ENCODE assay signal across 3 fruit fly cellular contexts in genomic region chr3R:15347822-15348221, dm6.
TF ChIP-seq lines count a peak whose summit lies in the region.

Gene CG42726, plus strand, starts transcription at chr3R:15348048.
Gene CG42727, plus strand, starts transcription at chr3R:15348048.

TF ChIP-seq in whole organism, embryonic, 481 proteins besides CTCF, POLR2A, EP300 and RAD21 (continued from another document and continues in another):
- TF ChIP-seq Hey (tag; optimal IDR thresholded peaks at IDR 0.05; lab: Kevin White, UChicago) = no peak
- no peak for TF ChIP-seq Trl (optimal IDR thresholded peaks at IDR 0.05; lab: Kevin White, UChicago)
- TF ChIP-seq Trl (GFP tag; optimal IDR thresholded peaks at IDR 0.05; lab: Kevin White, UChicago) = no peak
- TF ChIP-seq cg (GFP tag; optimal IDR thresholded peaks at IDR 0.05; lab: Kevin White, UChicago) = no peak
- TF ChIP-seq vvl (GFP tag; IDR thresholded peaks at IDR 0.05; lab: Robert Waterston, UW) = 0 out of 2 replicates have a peak, but pooled peaks have one; percentile 34
- no peak for TF ChIP-seq Dll (GFP tag; IDR thresholded peaks at IDR 0.05; lab: Robert Waterston, UW; ENCODE audit: partially characterized antibody)
- no peak for TF ChIP-seq jumu (GFP tag; optimal IDR thresholded peaks at IDR 0.05; lab: Kevin White, UChicago)
- peak; percentile 14 for TF ChIP-seq CG13775 (GFP tag; optimal IDR thresholded peaks at IDR 0.05; lab: Kevin White, UChicago)
- no peak for TF ChIP-seq CG3726 (GFP tag; IDR thresholded peaks at IDR 0.05; lab: Robert Waterston, UW)
- TF ChIP-seq CG15011 (GFP tag; optimal IDR thresholded peaks at IDR 0.05; lab: Kevin White, UChicago) = no peak
- TF ChIP-seq unc-4 (GFP tag; IDR thresholded peaks at IDR 0.05; lab: Robert Waterston, UW; ENCODE audit: partially characterized antibody) = no peak
- peak; percentile 16; the same call in 1 of the 2 replicates for TF ChIP-seq E2f2 (GFP tag; IDR thresholded peaks at IDR 0.05; lab: Robert Waterston, UW)
- TF ChIP-seq slbo (GFP tag; IDR thresholded peaks at IDR 0.05; lab: Robert Waterston, UW) = peak; percentile 58; the same call in 1 of the 2 replicates
- TF ChIP-seq luna (GFP tag; optimal IDR thresholded peaks at IDR 0.05; lab: Kevin White, UChicago) = no peak
- no peak for TF ChIP-seq CG17568 (GFP tag; optimal IDR thresholded peaks at IDR 0.05; lab: Kevin White, UChicago)
- no peak for TF ChIP-seq CG7839 (tag; optimal IDR thresholded peaks at IDR 0.05; lab: Kevin White, UChicago)
- TF ChIP-seq dpn (GFP tag; optimal IDR thresholded peaks at IDR 0.05; lab: Kevin White, UChicago) = peak in 1 of 2 experiments; percentile 46
- no peak for TF ChIP-seq CG17802 (tag; optimal IDR thresholded peaks at IDR 0.05; lab: Kevin White, UChicago)
- no peak for TF ChIP-seq hth (optimal IDR thresholded peaks at IDR 0.05; lab: Kevin White, UChicago)
- no peak for TF ChIP-seq CG12071 (GFP tag; optimal IDR thresholded peaks at IDR 0.05; lab: Kevin White, UChicago)
- TF ChIP-seq CG33213 (GFP tag; optimal IDR thresholded peaks at IDR 0.05; lab: Kevin White, UChicago) = no peak
- TF ChIP-seq gem (tag; optimal IDR thresholded peaks at IDR 0.05; lab: Kevin White, UChicago) = peak; percentile 54
- TF ChIP-seq CG11560 (tag; IDR thresholded peaks at IDR 0.05; lab: Robert Waterston, UW) = no peak
- no peak for TF ChIP-seq CG11723 (GFP tag; optimal IDR thresholded peaks at IDR 0.05; lab: Kevin White, UChicago)
- no peak for TF ChIP-seq CG7357 (GFP tag; IDR thresholded peaks at IDR 0.05; lab: Robert Waterston, UW)
- TF ChIP-seq Sin3A (optimal IDR thresholded peaks at IDR 0.05; lab: Kevin White, UChicago) = no peak
- TF ChIP-seq tna (GFP tag; IDR thresholded peaks at IDR 0.05; lab: Robert Waterston, UW; ENCODE audit: partially characterized antibody) = no peak
- no peak for TF ChIP-seq CG8281 (tag; optimal IDR thresholded peaks at IDR 0.05; lab: Kevin White, UChicago)
- TF ChIP-seq CG6765 (GFP tag; optimal IDR thresholded peaks at IDR 0.05; lab: Kevin White, UChicago) = no peak
- TF ChIP-seq CG14965 (GFP tag; optimal IDR thresholded peaks at IDR 0.05; lab: Kevin White, UChicago; ENCODE audit: borderline replicate concordance) = no peak
- TF ChIP-seq HmgD (GFP tag; optimal IDR thresholded peaks at IDR 0.05; lab: Kevin White, UChicago) = no peak
- no peak for TF ChIP-seq CG43689 (GFP tag; IDR thresholded peaks at IDR 0.05; lab: Robert Waterston, UW)
- no peak for TF ChIP-seq croc (GFP tag; conservative IDR thresholded peaks at IDR 0.05; lab: Robert Waterston, UW)
- TF ChIP-seq ttk (GFP tag; IDR thresholded peaks at IDR 0.05; lab: Robert Waterston, UW) = no peak
- peak; percentile 35 for TF ChIP-seq CG12391 (tag; optimal IDR thresholded peaks at IDR 0.05; lab: Kevin White, UChicago)
- no peak for TF ChIP-seq chinmo (GFP tag; IDR thresholded peaks at IDR 0.05; lab: Robert Waterston, UW; ENCODE audit: partially characterized antibody)
- no peak for TF ChIP-seq sima (GFP tag; optimal IDR thresholded peaks at IDR 0.05; lab: Kevin White, UChicago)
- TF ChIP-seq sisA (GFP tag; IDR thresholded peaks at IDR 0.05; lab: Robert Waterston, UW) = peak; percentile 30
- no peak for TF ChIP-seq inv (GFP tag; IDR thresholded peaks at IDR 0.05; lab: Robert Waterston, UW; ENCODE audit: partially characterized antibody)
- no peak for TF ChIP-seq CG12942 (GFP tag; optimal IDR thresholded peaks at IDR 0.05; lab: Kevin White, UChicago)
- no peak for TF ChIP-seq Dek (tag; optimal IDR thresholded peaks at IDR 0.05; lab: Kevin White, UChicago)
- no peak for TF ChIP-seq kay (GFP tag; optimal IDR thresholded peaks at IDR 0.05; lab: Kevin White, UChicago)
- peak; percentile 13 for TF ChIP-seq CG2116 (GFP tag; optimal IDR thresholded peaks at IDR 0.05; lab: Kevin White, UChicago)

TF ChIP-seq in whole organism, prepupa, 60 proteins besides CTCF, POLR2A, EP300 and RAD21 (continued from another document):
- TF ChIP-seq esn (GFP tag; optimal IDR thresholded peaks at IDR 0.05; lab: Kevin White, UChicago) (peak; percentile 69), CG3919 (GFP tag; optimal IDR thresholded peaks at IDR 0.05; lab: Kevin White, UChicago) (no peak), CG6792 (GFP tag; optimal IDR thresholded peaks at IDR 0.05; lab: Kevin White, UChicago) (peak; percentile 44), lz (GFP tag; optimal IDR thresholded peaks at IDR 0.05; lab: Kevin White, UChicago) (peak; percentile 48), CG8119 (GFP tag; IDR thresholded peaks at IDR 0.05; lab: Robert Waterston, UW) (no peak), CG34406 (GFP tag; optimal IDR thresholded peaks at IDR 0.05; lab: Kevin White, UChicago) (peak; percentile 44), pdm3 (GFP tag; optimal IDR thresholded peaks at IDR 0.05; lab: Kevin White, UChicago) (no peak), CG4318 (GFP tag; optimal IDR thresholded peaks at IDR 0.05; lab: Kevin White, UChicago) (no peak), CG16779 (tag; optimal IDR thresholded peaks at IDR 0.05; lab: Kevin White, UChicago) (no peak), achi (GFP tag; optimal IDR thresholded peaks at IDR 0.05; lab: Kevin White, UChicago) (peak; percentile 30), cyc (GFP tag; optimal IDR thresholded peaks at IDR 0.05; lab: Kevin White, UChicago) (peak; percentile 34), CG6163 (GFP tag; IDR thresholded peaks at IDR 0.05; lab: Robert Waterston, UW) (peak; percentile 51), fkh (GFP tag; optimal IDR thresholded peaks at IDR 0.05; lab: Kevin White, UChicago) (no peak), Ets96B (tag; optimal IDR thresholded peaks at IDR 0.05; lab: Kevin White, UChicago) (peak; percentile 44), Blimp-1 (GFP tag; optimal IDR thresholded peaks at IDR 0.05; lab: Kevin White, UChicago) (no peak), CG11762 (GFP tag; optimal IDR thresholded peaks at IDR 0.05; lab: Kevin White, UChicago; ENCODE audit: insufficient read depth) (peak; percentile 10), Sox15 (GFP tag; optimal IDR thresholded peaks at IDR 0.05; lab: Kevin White, UChicago) (peak; percentile 13), Hr38 (GFP tag; optimal IDR thresholded peaks at IDR 0.05; lab: Kevin White, UChicago) (no peak), eg (GFP tag; IDR thresholded peaks at IDR 0.05; lab: Robert Waterston, UW) (peak; percentile 56; the same call in 1 of the 3 replicates)
TF ChIP-seq in whole organism, prepupa: peak in this region for 21.

TF ChIP-seq in whole organism, wandering third instar larva, 38 proteins besides CTCF, POLR2A, EP300 and RAD21 (continued from another document):
- TF ChIP-seq Abd-B (GFP tag; optimal IDR thresholded peaks at IDR 0.05; lab: Kevin White, UChicago) (no peak), h (GFP tag; optimal IDR thresholded peaks at IDR 0.05; lab: Kevin White, UChicago) (peak; percentile 43)
TF ChIP-seq in whole organism, wandering third instar larva: peak in this region for 11.
